Worm (Caenorhabditis elegans): ENCODE results near the gene clec-6.

Gene clec-6

ce11 chrIII:4899728-4900127, 12.5 kb upstream of the clec-6 start (continued):
- TF ChIP-seq pha-4 (GFP tag; IDR thresholded peaks at IDR 0.05) (peak; percentile 98), pha-4 (tag; optimal IDR thresholded peaks at IDR 0.05) (peak; percentile 55), set-16 (GFP tag; IDR thresholded peaks at IDR 0.05) (peak; percentile 96), ZK337.2 (GFP tag; IDR thresholded peaks at IDR 0.05) (peak; percentile 81; the same call in 1 of the 2 replicates), daf-8 (GFP tag; IDR thresholded peaks at IDR 0.05) (peak; percentile 94; the same call in 1 of the 2 replicates), jun-1 (tag; optimal IDR thresholded peaks at IDR 0.05) (peak; percentile 96), nhr-237 (tag; optimal IDR thresholded peaks at IDR 0.05) (peak; percentile 77), T26A8.4 (GFP tag; IDR thresholded peaks at IDR 0.05) (peak; percentile 98), dmd-6 (GFP tag; IDR thresholded peaks at IDR 0.05) (peak; percentile 100), ama-1 (optimal IDR thresholded peaks at IDR 0.05) (peak; percentile 68), Y105C5A.15 (GFP tag; IDR thresholded peaks at IDR 0.05) (no peak), snpc-1.2 (GFP tag; IDR thresholded peaks at IDR 0.05) (peak; percentile 78), arid-1 (GFP tag; conservative IDR thresholded peaks at IDR 0.05) (peak; percentile 95), daf-19 (GFP tag; conservative IDR thresholded peaks at IDR 0.05) (peak; percentile 96), ztf-11 (tag; optimal IDR thresholded peaks at IDR 0.05) (no peak), lin-13 (GFP tag; optimal IDR thresholded peaks at IDR 0.05) (peak; percentile 97), nhr-25 (tag; optimal IDR thresholded peaks at IDR 0.05; ENCODE audit: borderline replicate concordance, insufficient read depth) (peak; percentile 98), attf-4 (tag; optimal IDR thresholded peaks at IDR 0.05) (no peak), php-3 (GFP tag; IDR thresholded peaks at IDR 0.05) (peak; percentile 97), dmd-9 (GFP tag; IDR thresholded peaks at IDR 0.05) (peak; percentile 96), daf-12 (tag; optimal IDR thresholded peaks at IDR 0.05) (no peak), aly-2 (tag; optimal IDR thresholded peaks at IDR 0.05) (no peak), ztf-7 (tag; optimal IDR thresholded peaks at IDR 0.05) (peak; percentile 74), nhr-28 (tag; optimal IDR thresholded peaks at IDR 0.05) (peak; percentile 98), gei-8 (GFP tag; optimal IDR thresholded peaks at IDR 0.05) (peak; percentile 99), zag-1 (tag; optimal IDR thresholded peaks at IDR 0.05) (peak; percentile 62), lir-3 (tag; optimal IDR thresholded peaks at IDR 0.05) (peak; percentile 86), mxl-2 (GFP tag; conservative IDR thresholded peaks at IDR 0.05) (peak; percentile 88)

ce11 chrIII:4899035-4899578, 11.9 kb upstream of the clec-6 start, which contains the start of gene nhl-2:
Gene nhl-2, minus strand, starts transcription at chrIII:4899085.
- TF ChIP-seq aha-1 (tag) = peak; percentile 50
- peak; percentile 76 for TF ChIP-seq hlh-30 (tag; optimal IDR thresholded peaks at IDR 0.05; ENCODE audit: insufficient read depth)
- TF ChIP-seq dmd-6 (GFP tag; IDR thresholded peaks at IDR 0.05) = peak; percentile 5; the same call in 1 of the 2 replicates
- TF ChIP-seq nhr-6 (tag; optimal IDR thresholded peaks at IDR 0.05) = no peak
- TF ChIP-seq zag-1 (tag; optimal IDR thresholded peaks at IDR 0.05) = no peak
- no peak for TF ChIP-seq F44E2.7 (GFP tag; IDR thresholded peaks at IDR 0.05)

ce11 chrIII:4895313-4895712, 8.1 kb upstream of the clec-6 start:
- TF ChIP-seq unc-62 (GFP tag; optimal IDR thresholded peaks at IDR 0.05 in 1 of 2) = peak in 1 of 2 experiments; percentile 91
- no peak for TF ChIP-seq unc-62 (tag; optimal IDR thresholded peaks at IDR 0.05)
- TF ChIP-seq mdt-29 (GFP tag; IDR thresholded peaks at IDR 0.05) = no peak

- no peak for TF ChIP-seq nhr-42 (GFP tag; IDR thresholded peaks at IDR 0.05)
- TF ChIP-seq nhr-41 (GFP tag; IDR thresholded peaks at IDR 0.05) = no peak
- no peak for TF ChIP-seq ceh-28 (tag; optimal IDR thresholded peaks at IDR 0.05)
- TF ChIP-seq cey-2 (tag; optimal IDR thresholded peaks at IDR 0.05; ENCODE audit: borderline replicate concordance, insufficient read depth) = no peak
- no peak for TF ChIP-seq ceh-20 (GFP tag; IDR thresholded peaks at IDR 0.05)
- no peak for TF ChIP-seq tag-97 (GFP tag; IDR thresholded peaks at IDR 0.05)
- TF ChIP-seq hlh-11 (tag; optimal IDR thresholded peaks at IDR 0.05) = no peak
- TF ChIP-seq lin-13 (GFP tag; optimal IDR thresholded peaks at IDR 0.05) = no peak
- no peak for TF ChIP-seq rbr-2 (tag; optimal IDR thresholded peaks at IDR 0.05)
- TF ChIP-seq lin-38 (GFP tag; IDR thresholded peaks at IDR 0.05) = no peak
- TF ChIP-seq mxl-2 (GFP tag; conservative IDR thresholded peaks at IDR 0.05) = no peak
- no peak for TF ChIP-seq lin-29 (GFP tag; IDR thresholded peaks at IDR 0.05)
Observed at ce11 chrIII:4893540-4893939, 6.3 kb upstream of the clec-6 start, which contains the start of gene F26F4.6. Gene F26F4.6, minus strand, starts transcription at chrIII:4893640.
